Worm (Caenorhabditis elegans): ENCODE data around the gene ZK418.11.
A peak's percentile ranks its signal among the peaks of the same experiment; 100 is the strongest.

ZK418.11 gene

DNA sequence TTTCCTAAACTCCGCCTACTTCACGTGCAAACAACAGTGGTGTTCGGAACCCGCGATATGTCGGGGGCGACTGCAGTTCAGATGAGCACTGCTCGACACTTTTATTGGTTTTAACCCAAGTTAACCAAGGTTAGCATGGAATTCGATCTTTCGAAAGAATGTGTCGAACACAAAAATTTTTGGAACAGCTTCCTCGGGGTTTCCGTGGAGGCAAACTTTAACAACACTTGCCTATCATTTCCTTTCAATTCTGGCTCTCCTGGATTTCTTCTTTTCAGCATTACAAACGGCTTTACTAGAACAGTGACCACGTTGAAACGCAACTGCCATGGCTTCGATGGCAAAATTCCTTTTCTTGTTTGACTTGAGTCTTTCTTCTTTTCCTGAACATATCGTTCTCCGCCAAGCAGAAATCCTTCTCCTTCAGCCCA lies 41.2 kb downstream of the ZK418.11 start:
- TF ChIP-seq jun-1 (tag; optimal IDR thresholded peaks at IDR 0.05): peak; percentile 28
- TF ChIP-seq pax-3 (tag; optimal IDR thresholded peaks at IDR 0.05): no peak
- TF ChIP-seq sptf-1 (tag; optimal IDR thresholded peaks at IDR 0.05): no peak
- peak; percentile 14 for TF ChIP-seq nhr-85 (tag)
- TF ChIP-seq egl-13 (tag; optimal IDR thresholded peaks at IDR 0.05): no peak
- TF ChIP-seq zip-4 (GFP tag; optimal IDR thresholded peaks at IDR 0.05): no peak
- TF ChIP-seq efl-3 (GFP tag; optimal IDR thresholded peaks at IDR 0.05): no peak
- TF ChIP-seq lin-13 (GFP tag; optimal IDR thresholded peaks at IDR 0.05): no peak
- TF ChIP-seq ceh-90 (tag; optimal IDR thresholded peaks at IDR 0.05): no peak
- no peak for TF ChIP-seq aha-1 (tag; optimal IDR thresholded peaks at IDR 0.05)
- peak; percentile 59 for TF ChIP-seq lin-14 (GFP tag; optimal IDR thresholded peaks at IDR 0.05)
- no peak for TF ChIP-seq tbx-2 (tag; optimal IDR thresholded peaks at IDR 0.05)
- no peak for TF ChIP-seq ets-5 (GFP tag; IDR thresholded peaks at IDR 0.05)
- TF ChIP-seq skn-1 (tag; optimal IDR thresholded peaks at IDR 0.05): no peak
- no peak for TF ChIP-seq fos-1 (tag; optimal IDR thresholded peaks at IDR 0.05)
- TF ChIP-seq nhr-28 (tag; optimal IDR thresholded peaks at IDR 0.05): no peak
- TF ChIP-seq irx-1 (tag; optimal IDR thresholded peaks at IDR 0.05): no peak
- no peak for TF ChIP-seq zag-1 (tag; optimal IDR thresholded peaks at IDR 0.05)
- no peak for TF ChIP-seq ztf-11 (tag; optimal IDR thresholded peaks at IDR 0.05)
- peak; percentile 97 for TF ChIP-seq snpc-4 (tag; optimal IDR thresholded peaks at IDR 0.05)
- no peak for TF ChIP-seq unc-62 (GFP tag; optimal IDR thresholded peaks at IDR 0.05)
- no peak for TF ChIP-seq mdl-1 (tag; optimal IDR thresholded peaks at IDR 0.05)
- no peak for TF ChIP-seq fkh-10 (GFP tag; optimal IDR thresholded peaks at IDR 0.05)
- TF ChIP-seq lsy-2 (tag; optimal IDR thresholded peaks at IDR 0.05): peak; percentile 3 to 15
- TF ChIP-seq nhr-71 (tag; optimal IDR thresholded peaks at IDR 0.05): peak; percentile 74
- no peak for TF ChIP-seq C34B4.2 (tag; optimal IDR thresholded peaks at IDR 0.05)
- TF ChIP-seq fkh-8 (tag; optimal IDR thresholded peaks at IDR 0.05): no peak
- peak; percentile 62 for TF ChIP-seq nhr-77 (tag; optimal IDR thresholded peaks at IDR 0.05)
- TF ChIP-seq F16B12.6 (tag; optimal IDR thresholded peaks at IDR 0.05): no peak
- TF ChIP-seq ceh-63 (GFP tag; optimal IDR thresholded peaks at IDR 0.05): no peak
- TF ChIP-seq lir-3 (tag; optimal IDR thresholded peaks at IDR 0.05; ENCODE audit: poor library complexity): no peak
- no peak for TF ChIP-seq ceh-88 (GFP tag; IDR thresholded peaks at IDR 0.05)
- TF ChIP-seq nhr-20 (tag; optimal IDR thresholded peaks at IDR 0.05): peak; percentile 42
- peak; percentile 47 for TF ChIP-seq hpl-2 (GFP tag; optimal IDR thresholded peaks at IDR 0.05)
- 0 out of 2 replicates have a peak, but pooled peaks have one; percentile 31 for TF ChIP-seq grh-1 (GFP tag; IDR thresholded peaks at IDR 0.05)
- TF ChIP-seq egl-27 (tag; optimal IDR thresholded peaks at IDR 0.05): no peak
- TF ChIP-seq ceh-82 (tag; optimal IDR thresholded peaks at IDR 0.05): no peak
- peak in 1 of 2 experiments; percentile 73 for TF ChIP-seq lin-35 (GFP tag; optimal IDR thresholded peaks at IDR 0.05)
- peak; percentile 32 for TF ChIP-seq snu-23 (GFP tag; optimal IDR thresholded peaks at IDR 0.05)
- no peak for TF ChIP-seq unc-98 (GFP tag; IDR thresholded peaks at IDR 0.05)
- TF ChIP-seq nhr-19 (GFP tag; conservative IDR thresholded peaks at IDR 0.05): peak; percentile 75
- TF ChIP-seq rnt-1 (tag; optimal IDR thresholded peaks at IDR 0.05): peak; percentile 55
- TF ChIP-seq nhr-90 (tag; optimal IDR thresholded peaks at IDR 0.05; ENCODE audit: poor library complexity): peak; percentile 76
- TF ChIP-seq efl-1 (optimal IDR thresholded peaks at IDR 0.05): peak; percentile 19 to 41
- TF ChIP-seq efl-1 (GFP tag; optimal IDR thresholded peaks at IDR 0.05 in 1 of 2): peak in 1 of 2 experiments; percentile 96
- TF ChIP-seq dsc-1 (tag; optimal IDR thresholded peaks at IDR 0.05): no peak
- peak; percentile 92 for TF ChIP-seq elt-2 (tag; optimal IDR thresholded peaks at IDR 0.05)
- TF ChIP-seq hlh-17 (GFP tag; optimal IDR thresholded peaks at IDR 0.05; ENCODE audit: borderline replicate concordance): no peak
- peak in 1 of 3 experiments; percentile 23 for TF ChIP-seq dpl-1 (GFP tag; optimal IDR thresholded peaks at IDR 0.05)
- peak; percentile 92 for TF ChIP-seq ama-1 (optimal IDR thresholded peaks at IDR 0.05)
- peak; percentile 45 for TF ChIP-seq swsn-7 (tag; optimal IDR thresholded peaks at IDR 0.05)
- TF ChIP-seq nhr-47 (tag; optimal IDR thresholded peaks at IDR 0.05): peak; percentile 42
- TF ChIP-seq lin-39 (tag; optimal IDR thresholded peaks at IDR 0.05): peak; percentile 50
